Worm (Caenorhabditis elegans): ENCODE measurements around the gene F26D2.15.

ce11 chrV:16460866-16461265, 23.2 kb downstream of the F26D2.15 start, which contains the start of gene srh-142:
- TF ChIP-seq ztf-7 (tag; optimal IDR thresholded peaks at IDR 0.05) (no peak), mdl-1 (tag; optimal IDR thresholded peaks at IDR 0.05) (no peak)

Data from whole organism, L4 larva.